Fruit fly (Drosophila melanogaster) Kc167 (cell line): Measurements from ENCODE around the gene Dr.

Experiments used
- Myc ChIP-seq: fragments of >200 bp; optimal IDR thresholded peaks from 2 replicates; lab custom pipeline; 2017; ENCODE audit warnings: missing external identifiers
- Sin3A ChIP-seq: fragments of >200 bp; optimal IDR thresholded peaks from 2 replicates; lab custom pipeline; 2018; ENCODE audit warnings: missing external identifiers
- h ChIP-seq: fragments of >200 bp; optimal IDR thresholded peaks from 3 replicates; lab custom pipeline; 2018; ENCODE audit warnings: missing external identifiers
- insv ChIP-seq: fragments of >200 bp; optimal IDR thresholded peaks from 3 replicates; lab custom pipeline; 2018; ENCODE audit warnings: missing external identifiers
- psq ChIP-seq: fragments of >200 bp; optimal IDR thresholded peaks from 2 replicates; lab custom pipeline; 2017; ENCODE audit warnings: missing external identifiers
- ttk ChIP-seq: sonication (Bioruptor generic); optimal IDR thresholded peaks from 2 replicates; lab custom pipeline; 2017; ENCODE audit warnings: missing external identifiers

DNA sequence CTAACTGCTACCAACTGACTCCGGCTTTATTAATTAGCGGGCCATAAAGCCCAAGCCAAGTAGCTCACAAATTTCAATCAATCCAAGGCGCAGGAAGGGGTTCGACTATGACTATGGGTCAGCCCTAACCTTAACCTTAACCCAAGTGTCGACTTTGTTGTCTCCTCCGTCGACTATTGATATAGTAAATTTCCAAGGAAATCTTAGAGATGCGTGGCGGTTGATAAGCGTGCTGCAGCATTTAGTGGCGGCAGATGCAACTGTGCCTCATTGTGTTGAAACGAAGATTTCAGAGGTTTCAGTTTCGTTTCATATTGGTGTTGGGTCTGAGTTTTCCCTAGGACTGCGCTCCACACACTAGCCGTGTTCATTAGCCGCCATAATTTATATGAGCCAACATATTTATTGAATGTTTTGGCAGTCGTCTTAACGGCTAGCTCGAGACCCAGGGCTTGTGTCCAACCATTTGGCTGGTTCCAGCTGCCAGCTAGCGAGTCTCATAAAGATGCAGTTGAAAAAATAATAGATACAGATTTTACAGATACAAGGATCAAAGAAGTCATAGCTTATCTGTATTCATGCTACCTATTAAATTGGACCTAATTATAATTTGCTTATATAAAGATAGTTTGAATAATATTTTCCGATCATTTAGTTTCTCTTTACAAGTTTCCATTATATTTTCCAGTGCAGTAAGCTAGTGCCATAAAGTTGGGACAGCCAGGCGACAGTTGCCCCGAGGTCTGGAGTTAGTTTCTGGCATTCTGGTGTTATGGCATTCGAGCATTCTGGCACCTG is 8.8 kb upstream of the Dr start:
- TF ChIP-seq Sin3A: no peak
- no peak for TF ChIP-seq psq (lab: Kevin White, UChicago)
- TF ChIP-seq insv: no peak
- no peak for TF ChIP-seq Myc (lab: Kevin White, UChicago)
- no peak for TF ChIP-seq ttk (lab: Kevin White, UChicago)
- no peak for TF ChIP-seq h (lab: Kevin White, UChicago)
